Fruit fly (Drosophila melanogaster) whole organism, embryonic: ENCODE data around the gene rogdi.

ENCODE experiments used
- CG3726 ChIP-seq: fragments of 200-800 bp; sonication (Bioruptor generic); IDR thresholded peaks from 3 replicates; pipeline ENCODE4, ENCODE4 v1.3.6; 2022; ENCODE audit warnings: missing biosample characterization, missing genetic modification characterization
- Dll ChIP-seq: fragments of 200-800 bp; sonication (Bioruptor generic); IDR thresholded peaks from 4 replicates; pipeline ENCODE4 v1.3.6; 2022; ENCODE audit warnings: missing biosample characterization, missing genetic modification characterization; ENCODE audit not compliant: partially characterized antibody
- Usf ChIP-seq: fragments of 200-800 bp; sonication (Bioruptor generic); optimal IDR thresholded peaks from 2 replicates; lab custom pipeline; 2017; ENCODE audit warnings: missing genotype, missing biosample characterization, missing genetic modification characterization

DNA sequence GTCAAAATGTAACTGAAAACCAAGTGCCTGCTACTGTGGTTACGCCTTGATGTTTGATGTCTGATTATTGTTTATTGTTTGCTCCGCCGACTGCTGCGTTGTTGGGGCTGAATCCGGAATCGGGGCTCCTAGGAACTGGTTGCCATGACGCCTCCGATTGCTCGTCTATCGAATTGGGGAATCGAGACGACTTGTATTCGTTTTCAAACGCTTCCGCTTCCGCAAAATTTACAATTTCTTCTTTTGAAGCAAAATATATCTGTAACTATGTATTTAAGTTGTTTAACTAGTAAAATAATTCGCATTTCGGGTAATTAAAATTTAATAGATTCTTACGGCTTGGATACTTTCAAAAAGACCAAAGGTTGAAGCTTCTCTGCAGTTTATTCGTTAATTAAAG, 26.6 kb upstream of the rogdi start, which contains the start of gene CG6652:
- TF ChIP-seq Dll (GFP tag; lab: Robert Waterston, UW) = no peak
- TF ChIP-seq Usf (GFP tag; lab: Kevin White, UChicago) = no peak
- no peak for TF ChIP-seq CG3726 (GFP tag; lab: Robert Waterston, UW)
